Fruit fly (Drosophila melanogaster) whole organism, embryonic: Measurements from ENCODE around the gene Shawn.
A peak's percentile ranks its signal among the peaks of the same experiment; 100 is the strongest.

Experiments
- Abd-B ChIP-seq: fragments of 200-800 bp; sonication (Bioruptor generic); optimal IDR thresholded peaks from 2 replicates; lab custom pipeline; 2018; ENCODE audit warnings: missing biosample characterization, mild to moderate bottlenecking, missing genetic modification characterization, moderate library complexity
- B-H1 ChIP-seq: fragments of 200-800 bp; sonication (Bioruptor generic); IDR thresholded peaks from 3 replicates; pipeline ENCODE4 v1.3.6; 2022; ENCODE audit warnings: missing biosample characterization, missing genetic modification characterization
- CG1024 ChIP-seq: fragments of 200-800 bp; sonication (Bioruptor generic); IDR thresholded peaks from 2 replicates; pipeline ENCODE4 v1.3.6; 2022; ENCODE audit warnings: missing biosample characterization, missing genetic modification characterization
- CG11456 ChIP-seq: fragments of 200-800 bp; sonication (Bioruptor generic); IDR thresholded peaks from 3 replicates; pipeline ENCODE4 v1.3.6; 2022; ENCODE audit warnings: missing biosample characterization, missing genetic modification characterization
- CG11696 ChIP-seq: fragments of 200-800 bp; sonication (Bioruptor generic); IDR thresholded peaks from 2 replicates; pipeline ENCODE4 v1.3.6; 2022; ENCODE audit warnings: missing biosample characterization, missing genetic modification characterization
- CG12104 ChIP-seq: fragments of 200-800 bp; sonication (Bioruptor generic); optimal IDR thresholded peaks from 3 replicates; lab custom pipeline; 2016; ENCODE audit warnings: missing biosample characterization, missing genetic modification characterization
- CG12236 ChIP-seq: fragments of 200-800 bp; sonication (Bioruptor generic); optimal IDR thresholded peaks from 2 replicates; lab custom pipeline; 2016; ENCODE audit warnings: missing biosample characterization, missing genetic modification characterization
- CG12391 ChIP-seq: fragments of 200-800 bp; sonication (Bioruptor generic); optimal IDR thresholded peaks from 3 replicates; lab custom pipeline; 2018; ENCODE audit warnings: missing biosample characterization, mild to moderate bottlenecking, missing genetic modification characterization, moderate library complexity
- CG12942 ChIP-seq: fragments of 200-800 bp; sonication (Bioruptor generic); optimal IDR thresholded peaks from 3 replicates; lab custom pipeline; 2016; ENCODE audit warnings: missing biosample characterization, missing genetic modification characterization
- CG13123 ChIP-seq: fragments of 200-800 bp; sonication (Bioruptor generic); optimal IDR thresholded peaks from 2 replicates; lab custom pipeline; 2016; ENCODE audit warnings: missing biosample characterization, missing genetic modification characterization
- CG13894 ChIP-seq: fragments of 200-800 bp; sonication (Bioruptor generic); optimal IDR thresholded peaks from 3 replicates; lab custom pipeline; 2018; ENCODE audit warnings: missing biosample characterization, mild to moderate bottlenecking, missing genetic modification characterization, moderate library complexity
- CG14667 ChIP-seq: fragments of 200-800 bp; sonication (Bioruptor generic); IDR thresholded peaks from 2 replicates; pipeline ENCODE4 v1.3.6; 2022; ENCODE audit warnings: missing biosample characterization, missing genetic modification characterization
- CG14710 ChIP-seq: fragments of 200-800 bp; sonication (Bioruptor generic); optimal IDR thresholded peaks from 3 replicates; lab custom pipeline; 2019; ENCODE audit warnings: missing biosample characterization, mild to moderate bottlenecking, missing genetic modification characterization, moderate library complexity
- CG14965 ChIP-seq: fragments of 200-800 bp; sonication (Bioruptor generic); optimal IDR thresholded peaks from 2 replicates; lab custom pipeline; 2016; ENCODE audit warnings: missing biosample characterization, missing genetic modification characterization, borderline replicate concordance
- CG15011 ChIP-seq: fragments of 200-800 bp; sonication (Bioruptor generic); optimal IDR thresholded peaks from 3 replicates; lab custom pipeline; 2018; ENCODE audit warnings: missing biosample characterization, mild to moderate bottlenecking, missing genetic modification characterization
- CG30431 ChIP-seq: fragments of 200-800 bp; sonication (Bioruptor generic); optimal IDR thresholded peaks from 2 replicates; lab custom pipeline; 2017; ENCODE audit warnings: missing biosample characterization, missing genetic modification characterization
- CG34224 ChIP-seq: fragments of 200-800 bp; sonication (Bioruptor generic); IDR thresholded peaks from 3 replicates; pipeline ENCODE4 v1.3.6; 2022; ENCODE audit warnings: missing biosample characterization, missing genetic modification characterization; ENCODE audit not compliant: partially characterized antibody
- CG5180 ChIP-seq: fragments of 200-800 bp; sonication (Bioruptor generic); optimal IDR thresholded peaks from 3 replicates; lab custom pipeline; 2017; ENCODE audit warnings: missing biosample characterization, missing genetic modification characterization, mild to moderate bottlenecking, moderate library complexity, missing genetic modification reagents
- CG7839 ChIP-seq: fragments of 200-800 bp; sonication (Bioruptor generic); optimal IDR thresholded peaks from 3 replicates; lab custom pipeline; 2018; ENCODE audit warnings: missing biosample characterization, mild to moderate bottlenecking, missing genetic modification characterization, moderate library complexity
- CG9876 ChIP-seq: fragments of 200-800 bp; sonication (Bioruptor generic); optimal IDR thresholded peaks from 2 replicates; lab custom pipeline; 2016; ENCODE audit warnings: missing biosample characterization, missing genetic modification characterization
- Chrac-16 ChIP-seq: fragments of 200-800 bp; sonication (Bioruptor generic); optimal IDR thresholded peaks from 3 replicates; lab custom pipeline; 2016; ENCODE audit warnings: missing biosample characterization, missing genetic modification characterization
- Eip74EF ChIP-seq, 2 experiments: fragments of 200-800 bp in 1 of 2; fragments of >200 bp in 1 of 2; sonication (Bioruptor generic) in 1 of 2; optimal IDR thresholded peaks; 2 replicates each; lab custom pipeline; 2017 to 2019; ENCODE audit warnings: missing biosample characterization in 2 of 2, missing genetic modification characterization in 2 of 2, mild to moderate bottlenecking in 1 of 2, moderate library complexity in 1 of 2
- Fer2 ChIP-seq: fragments of 200-800 bp; sonication (Bioruptor generic); optimal IDR thresholded peaks from 2 replicates; lab custom pipeline; 2018; ENCODE audit warnings: missing biosample characterization, mild to moderate bottlenecking, missing genetic modification characterization, moderate library complexity
- Fer3 ChIP-seq: fragments of 200-800 bp; sonication (Bioruptor generic); optimal IDR thresholded peaks from 2 replicates; lab custom pipeline; 2018; ENCODE audit warnings: missing biosample characterization, mild to moderate bottlenecking, missing genetic modification characterization, moderate library complexity
- Gsc ChIP-seq: fragments of 200-800 bp; sonication (Bioruptor generic); IDR thresholded peaks from 2 replicates; pipeline ENCODE4 v1.3.6; 2022; ENCODE audit warnings: missing biosample characterization, missing genetic modification characterization
- HLH3B ChIP-seq: fragments of 200-800 bp; sonication (Bioruptor generic); IDR thresholded peaks from 2 replicates; pipeline ENCODE4 v1.3.6; 2022; ENCODE audit warnings: missing biosample characterization, missing genetic modification characterization
- Hr51 ChIP-seq, 2 experiments: fragments of 200-800 bp; sonication (Bioruptor generic); optimal IDR thresholded peaks; 2 replicates in 1 of 2; 3 replicates in 1 of 2; lab custom pipeline; 2016 to 2018; ENCODE audit warnings: missing biosample characterization in 2 of 2, missing genetic modification characterization in 2 of 2, mild to moderate bottlenecking in 1 of 2, moderate library complexity in 1 of 2
- Max ChIP-seq: fragments of 200-800 bp; sonication (Bioruptor generic); optimal IDR thresholded peaks from 2 replicates; lab custom pipeline; 2016; ENCODE audit warnings: missing biosample characterization, mild to moderate bottlenecking, missing genetic modification characterization
- Poxn ChIP-seq: fragments of 200-800 bp; sonication (Bioruptor generic); IDR thresholded peaks from 2 replicates; pipeline ENCODE4 v1.3.6; 2022; ENCODE audit warnings: missing biosample characterization, missing genetic modification characterization
- Sin3A ChIP-seq: fragments of >200 bp; optimal IDR thresholded peaks from 2 replicates; lab custom pipeline; 2018
- Tbp ChIP-seq: fragments of >200 bp; optimal IDR thresholded peaks from 2 replicates; lab custom pipeline; 2018; ENCODE audit warnings: missing biosample characterization, missing genetic modification characterization
- az2 ChIP-seq: fragments of 200-800 bp; sonication (Bioruptor generic); optimal IDR thresholded peaks from 3 replicates; lab custom pipeline; 2016; ENCODE audit warnings: missing biosample characterization, missing genetic modification characterization
- bbx ChIP-seq: fragments of 200-800 bp; sonication (Bioruptor generic); IDR thresholded peaks from 2 replicates; pipeline ENCODE4 v1.3.6; 2022; ENCODE audit warnings: missing biosample characterization, missing genetic modification characterization; ENCODE audit not compliant: partially characterized antibody
- chm ChIP-seq: fragments of 200-800 bp; sonication (Bioruptor generic); IDR thresholded peaks from 2 replicates; pipeline ENCODE4 v1.3.6; 2022; ENCODE audit warnings: missing biosample characterization, missing genetic modification characterization
- chn ChIP-seq: fragments of 200-800 bp; sonication (Bioruptor generic); optimal IDR thresholded peaks from 2 replicates; lab custom pipeline; 2016; ENCODE audit warnings: missing biosample characterization, missing genetic modification characterization
- crol ChIP-seq: fragments of 200-800 bp; sonication (Bioruptor generic); IDR thresholded peaks from 2 replicates; pipeline ENCODE4 v1.3.6; 2022; ENCODE audit warnings: missing biosample characterization, missing genetic modification characterization
- dm ChIP-seq: fragments of 200-800 bp; sonication (Bioruptor generic); optimal IDR thresholded peaks from 3 replicates; lab custom pipeline; 2016; ENCODE audit warnings: missing biosample characterization, missing genetic modification characterization
- dmrt11E ChIP-seq: fragments of 200-800 bp; sonication (Bioruptor generic); optimal IDR thresholded peaks from 3 replicates; lab custom pipeline; 2018; ENCODE audit warnings: missing biosample characterization, mild to moderate bottlenecking, missing genetic modification characterization, moderate library complexity
- dmrt99B ChIP-seq: fragments of 200-800 bp; sonication (Bioruptor generic); optimal IDR thresholded peaks from 2 replicates; lab custom pipeline; 2018; ENCODE audit warnings: missing biosample characterization, mild to moderate bottlenecking, missing genetic modification characterization, moderate library complexity
- exex ChIP-seq: fragments of 200-800 bp; sonication (Bioruptor generic); optimal IDR thresholded peaks from 4 replicates; lab custom pipeline; 2018; ENCODE audit warnings: missing biosample characterization, mild to moderate bottlenecking, missing genetic modification characterization, moderate library complexity
- gcm ChIP-seq: fragments of 200-800 bp; sonication (Bioruptor generic); optimal IDR thresholded peaks from 2 replicates; lab custom pipeline; 2019; ENCODE audit warnings: missing biosample characterization, mild to moderate bottlenecking, missing genetic modification characterization, moderate library complexity
- ham ChIP-seq: fragments of 200-800 bp; sonication (Bioruptor generic); IDR thresholded peaks from 2 replicates; pipeline ENCODE4 v1.3.6; 2022; ENCODE audit warnings: missing biosample characterization, missing genetic modification characterization
- inv ChIP-seq: fragments of 200-800 bp; sonication (Bioruptor generic); IDR thresholded peaks from 2 replicates; pipeline ENCODE4 v1.3.6; 2022; ENCODE audit warnings: missing biosample characterization, missing genetic modification characterization; ENCODE audit not compliant: partially characterized antibody
- maf-S ChIP-seq: fragments of 200-800 bp; sonication (Bioruptor generic); optimal IDR thresholded peaks from 2 replicates; lab custom pipeline; 2016; ENCODE audit warnings: missing biosample characterization, missing genetic modification characterization
- pum ChIP-seq: fragments of 200-800 bp; sonication (Bioruptor generic); optimal IDR thresholded peaks from 2 replicates; lab custom pipeline; 2016; ENCODE audit warnings: missing biosample characterization, missing genetic modification characterization
- rib ChIP-seq: fragments of 200-800 bp; sonication (Bioruptor generic); IDR thresholded peaks from 2 replicates; pipeline ENCODE4 v1.3.6; 2022; ENCODE audit warnings: missing biosample characterization, missing genetic modification characterization
- sd ChIP-seq: fragments of 200-800 bp; sonication (Bioruptor generic); optimal IDR thresholded peaks from 3 replicates; lab custom pipeline; 2018; ENCODE audit warnings: missing biosample characterization, mild to moderate bottlenecking, missing genetic modification characterization, moderate library complexity
- shn ChIP-seq: fragments of 200-800 bp; sonication (Bioruptor generic); optimal IDR thresholded peaks from 3 replicates; lab custom pipeline; 2016; ENCODE audit warnings: missing biosample characterization, missing genetic modification characterization
- sqz ChIP-seq: fragments of 200-800 bp; sonication (Bioruptor generic); optimal IDR thresholded peaks from 3 replicates; lab custom pipeline; 2018; ENCODE audit warnings: missing biosample characterization, mild to moderate bottlenecking, missing genetic modification characterization
- sug ChIP-seq: fragments of 200-800 bp; optimal IDR thresholded peaks from 2 replicates; lab custom pipeline; 2019; ENCODE audit warnings: missing biosample characterization, mild to moderate bottlenecking, missing genetic modification characterization, moderate library complexity
- unc-4 ChIP-seq: fragments of 200-800 bp; sonication (Bioruptor generic); IDR thresholded peaks from 2 replicates; pipeline ENCODE4 v1.3.6; 2022; ENCODE audit warnings: missing biosample characterization, missing genetic modification characterization; ENCODE audit not compliant: partially characterized antibody

Shawn gene

DNA sequence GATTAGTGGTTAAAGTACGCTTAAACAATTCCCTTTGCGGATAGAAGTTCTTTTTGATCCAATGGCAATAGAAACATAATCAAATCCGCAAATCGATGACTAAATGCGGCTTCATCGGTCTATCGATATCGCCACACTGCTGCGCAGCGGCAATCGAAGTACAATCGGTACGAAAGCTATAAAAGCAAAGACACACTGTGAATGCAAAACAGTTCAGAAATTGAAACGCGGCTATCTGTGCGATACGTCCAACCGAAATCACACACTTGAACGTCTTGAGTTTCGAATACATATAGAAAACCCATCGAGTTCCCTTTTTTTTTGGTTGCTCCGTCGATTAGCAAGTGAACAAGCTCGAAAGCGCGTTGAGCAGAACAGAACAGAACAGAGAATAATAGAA is 6.3 kb upstream of the Shawn start, which contains the start of gene CG14207 (continued):
- no peak for TF ChIP-seq Poxn (GFP tag; lab: Robert Waterston, UW)
- peak; percentile 54; the same call in 1 of the 2 replicates for TF ChIP-seq rib (GFP tag; lab: Robert Waterston, UW)
- peak; percentile 4 for TF ChIP-seq sd (tag; lab: Kevin White, UChicago)
- no peak for TF ChIP-seq CG14667 (GFP tag; lab: Robert Waterston, UW)
- TF ChIP-seq shn (GFP tag; lab: Kevin White, UChicago), result no peak
- TF ChIP-seq CG1024 (GFP tag; lab: Robert Waterston, UW), result no peak
- no peak for TF ChIP-seq Hr51 (GFP tag; optimal IDR thresholded peaks at IDR 0.05; lab: Kevin White, UChicago)
- no peak for TF ChIP-seq HLH3B (GFP tag; lab: Robert Waterston, UW)
- TF ChIP-seq CG11696 (GFP tag; lab: Robert Waterston, UW), result no peak
- no peak for TF ChIP-seq B-H1 (GFP tag; lab: Robert Waterston, UW)
- TF ChIP-seq chn (GFP tag; lab: Kevin White, UChicago), result no peak
- TF ChIP-seq CG12391 (tag; lab: Kevin White, UChicago), result no peak
- no peak for TF ChIP-seq sug
- TF ChIP-seq CG34224 (GFP tag; lab: Robert Waterston, UW), result peak; percentile 73
- peak; percentile 36 for TF ChIP-seq Fer3 (tag; lab: Kevin White, UChicago)
- TF ChIP-seq Chrac-16, result no peak
- TF ChIP-seq pum (GFP tag; lab: Kevin White, UChicago), result no peak
- TF ChIP-seq CG13894, result peak; percentile 52
- no peak for TF ChIP-seq CG12236
- TF ChIP-seq Abd-B, result no peak
- TF ChIP-seq CG15011 (GFP tag; lab: Kevin White, UChicago), result no peak
- peak; percentile 11 for TF ChIP-seq CG14710 (tag; lab: Kevin White, UChicago)
- no peak for TF ChIP-seq az2 (GFP tag; lab: Kevin White, UChicago)
- TF ChIP-seq gcm (GFP tag; lab: Kevin White, UChicago), result no peak
- TF ChIP-seq sqz (GFP tag; lab: Kevin White, UChicago), result peak; percentile 22
- peak; percentile 80 for TF ChIP-seq bbx
- peak; percentile 12 for TF ChIP-seq CG5180 (GFP tag; lab: Kevin White, UChicago)
- peak; percentile 7 for TF ChIP-seq CG7839 (tag; lab: Kevin White, UChicago)
- no peak for TF ChIP-seq CG14965
- no peak for TF ChIP-seq Max
- no peak for TF ChIP-seq CG13123 (GFP tag; lab: Kevin White, UChicago)
- TF ChIP-seq maf-S (GFP tag; lab: Kevin White, UChicago), result no peak
- TF ChIP-seq CG12942 (GFP tag; lab: Kevin White, UChicago), result no peak
- TF ChIP-seq chm (GFP tag; lab: Robert Waterston, UW), result peak; percentile 61; the same call in 1 of the 2 replicates
- no peak for TF ChIP-seq Sin3A (lab: Kevin White, UChicago)
- TF ChIP-seq Tbp (GFP tag; lab: Kevin White, UChicago), result no peak
- TF ChIP-seq CG11456 (GFP tag; lab: Robert Waterston, UW), result no peak
- TF ChIP-seq CG9876 (GFP tag; lab: Kevin White, UChicago), result no peak
- TF ChIP-seq Gsc (GFP tag; lab: Robert Waterston, UW), result no peak
- no peak for TF ChIP-seq CG30431 (GFP tag; lab: Kevin White, UChicago)
- peak; percentile 27 for TF ChIP-seq exex
- TF ChIP-seq unc-4 (GFP tag; lab: Robert Waterston, UW), result peak; percentile 67
- peak; percentile 15 for TF ChIP-seq dm (GFP tag; lab: Kevin White, UChicago)
- no peak for TF ChIP-seq CG12104 (GFP tag; lab: Kevin White, UChicago)
- no peak for TF ChIP-seq crol (GFP tag; lab: Robert Waterston, UW)
- no peak for TF ChIP-seq Fer2 (tag; lab: Kevin White, UChicago)
- TF ChIP-seq ham (GFP tag; lab: Robert Waterston, UW), result no peak
- no peak for TF ChIP-seq dmrt11E (tag; lab: Kevin White, UChicago)
- peak; percentile 32; the same call in 1 of the 2 replicates for TF ChIP-seq inv (GFP tag; lab: Robert Waterston, UW)
- TF ChIP-seq Eip74EF (GFP tag; optimal IDR thresholded peaks at IDR 0.05; lab: Kevin White, UChicago), result no peak
- TF ChIP-seq dmrt99B (tag; lab: Kevin White, UChicago), result peak; percentile 16
